Fruit fly (Drosophila melanogaster) whole organism, embryonic: ENCODE measurements around the gene CG34001.
A peak's percentile ranks its signal among the peaks of the same experiment; 100 is the strongest.

Source experiments
- Blimp-1 ChIP-seq: fragments of 200-800 bp; sonication (Bioruptor generic); optimal IDR thresholded peaks from 3 replicates; lab custom pipeline; 2018; ENCODE audit warnings: missing biosample characterization, missing genetic modification characterization, mild to moderate bottlenecking, moderate library complexity, missing genetic modification reagents
- CG10274 ChIP-seq: fragments of 200-800 bp; sonication (Bioruptor generic); optimal IDR thresholded peaks from 3 replicates; lab custom pipeline; 2017; ENCODE audit warnings: missing biosample characterization, mild to moderate bottlenecking, missing genetic modification characterization
- CG10462 ChIP-seq: fragments of 200-800 bp; sonication (Bioruptor generic); optimal IDR thresholded peaks from 2 replicates; lab custom pipeline; 2016; ENCODE audit warnings: missing biosample characterization, missing genetic modification characterization
- CG11247 ChIP-seq: fragments of 200-800 bp; sonication (Bioruptor generic); IDR thresholded peaks from 2 replicates; pipeline ENCODE4 v1.3.6; 2022; ENCODE audit warnings: missing biosample characterization, missing genetic modification characterization
- CG12236 ChIP-seq: fragments of 200-800 bp; sonication (Bioruptor generic); optimal IDR thresholded peaks from 2 replicates; lab custom pipeline; 2016; ENCODE audit warnings: missing biosample characterization, missing genetic modification characterization
- CG15514 ChIP-seq: fragments of 200-800 bp; sonication (Bioruptor generic); optimal IDR thresholded peaks from 3 replicates; lab custom pipeline; 2017; ENCODE audit warnings: missing biosample characterization, missing genetic modification characterization, mild to moderate bottlenecking, moderate library complexity, missing genetic modification reagents
- CG16813 ChIP-seq: fragments of 200-800 bp; sonication (Bioruptor generic); IDR thresholded peaks from 3 replicates; pipeline ENCODE4 v1.3.6; 2022; ENCODE audit warnings: missing biosample characterization, missing genetic modification characterization; ENCODE audit not compliant: partially characterized antibody
- CG17328 ChIP-seq: fragments of 200-800 bp; sonication (Bioruptor generic); IDR thresholded peaks from 2 replicates; pipeline ENCODE4 v1.3.6; 2022; ENCODE audit warnings: missing biosample characterization, missing genetic modification characterization
- CG18476 ChIP-seq: fragments of 200-800 bp; sonication (Bioruptor generic); optimal IDR thresholded peaks from 2 replicates; lab custom pipeline; 2016; ENCODE audit warnings: missing biosample characterization, mild to moderate bottlenecking, missing genetic modification characterization
- CG18764 ChIP-seq: fragments of 200-800 bp; sonication (Bioruptor generic); optimal IDR thresholded peaks from 3 replicates; lab custom pipeline; 2016; ENCODE audit warnings: missing biosample characterization, missing genetic modification characterization
- CG30403 ChIP-seq: fragments of 200-800 bp; sonication (Bioruptor generic); optimal IDR thresholded peaks from 3 replicates; lab custom pipeline; 2016; ENCODE audit warnings: missing biosample characterization, missing genetic modification characterization
- CG30431 ChIP-seq: fragments of 200-800 bp; sonication (Bioruptor generic); optimal IDR thresholded peaks from 2 replicates; lab custom pipeline; 2017; ENCODE audit warnings: missing biosample characterization, missing genetic modification characterization
- CG31224 ChIP-seq: fragments of 200-800 bp; sonication (Bioruptor generic); IDR thresholded peaks from 2 replicates; pipeline ENCODE4 v1.3.6; 2022; ENCODE audit warnings: missing biosample characterization, missing genetic modification characterization
- CG31365 ChIP-seq: fragments of 200-800 bp; sonication (Bioruptor generic); optimal IDR thresholded peaks from 2 replicates; lab custom pipeline; 2018; ENCODE audit warnings: missing biosample characterization, mild to moderate bottlenecking, missing genetic modification characterization
- CG33213 ChIP-seq: fragments of 200-800 bp; sonication (Bioruptor generic); optimal IDR thresholded peaks from 3 replicates; lab custom pipeline; 2016; ENCODE audit warnings: missing biosample characterization, missing genetic modification characterization
- CG4730 ChIP-seq: fragments of 200-800 bp; sonication (Bioruptor generic); IDR thresholded peaks from 2 replicates; pipeline ENCODE4 v1.3.6; 2022; ENCODE audit warnings: missing biosample characterization, missing genetic modification characterization
- CG4854 ChIP-seq: fragments of 200-800 bp; sonication (Bioruptor generic); optimal IDR thresholded peaks from 2 replicates; lab custom pipeline; 2016; ENCODE audit warnings: missing biosample characterization, missing genetic modification characterization, inconsistent platforms
- CG7372 ChIP-seq: fragments of 200-800 bp; sonication (Bioruptor generic); IDR thresholded peaks from 2 replicates; pipeline ENCODE4 v1.3.6; 2022; ENCODE audit warnings: missing biosample characterization, missing genetic modification characterization
- CG8388 ChIP-seq: fragments of 200-800 bp; sonication (Bioruptor generic); optimal IDR thresholded peaks from 2 replicates; lab custom pipeline; 2019; ENCODE audit warnings: missing biosample characterization, mild to moderate bottlenecking, missing genetic modification characterization, moderate library complexity
- CG9437 ChIP-seq: fragments of 200-800 bp; sonication (Bioruptor generic); optimal IDR thresholded peaks from 2 replicates; lab custom pipeline; 2018; ENCODE audit warnings: missing biosample characterization, mild to moderate bottlenecking, missing genetic modification characterization
- D19B ChIP-seq: fragments of 200-800 bp; sonication (Bioruptor generic); optimal IDR thresholded peaks from 2 replicates; lab custom pipeline; 2017; ENCODE audit warnings: missing biosample characterization, mild to moderate bottlenecking, missing genetic modification characterization
- Dad ChIP-seq: fragments of 200-800 bp; sonication (Bioruptor generic); optimal IDR thresholded peaks from 3 replicates; lab custom pipeline; 2016; ENCODE audit warnings: missing biosample characterization, missing genetic modification characterization
- Hmx ChIP-seq: fragments of 200-800 bp; sonication (Bioruptor generic); optimal IDR thresholded peaks from 2 replicates; lab custom pipeline; 2016; ENCODE audit warnings: missing biosample characterization, missing genetic modification characterization
- Hr51 ChIP-seq, 2 experiments: fragments of 200-800 bp; sonication (Bioruptor generic); optimal IDR thresholded peaks; 2 replicates in 1 of 2; 3 replicates in 1 of 2; lab custom pipeline; 2016 to 2018; ENCODE audit warnings: missing biosample characterization in 2 of 2, missing genetic modification characterization in 2 of 2, mild to moderate bottlenecking in 1 of 2, moderate library complexity in 1 of 2
- Meics ChIP-seq: fragments of 200-800 bp; sonication (Bioruptor generic); optimal IDR thresholded peaks from 2 replicates; lab custom pipeline; 2017; ENCODE audit warnings: missing biosample characterization, mild to moderate bottlenecking, missing genetic modification characterization
- NFAT ChIP-seq: fragments of 200-800 bp; sonication (Bioruptor generic); IDR thresholded peaks from 2 replicates; pipeline ENCODE4 v1.3.6; 2022; ENCODE audit warnings: missing biosample characterization, missing genetic modification characterization
- Nf-YC ChIP-seq: fragments of 200-800 bp; optimal IDR thresholded peaks from 3 replicates; lab custom pipeline; 2019; ENCODE audit warnings: missing biosample characterization, mild to moderate bottlenecking, missing genetic modification characterization, moderate library complexity
- Ptx1 ChIP-seq: fragments of 200-800 bp; sonication (Bioruptor generic); IDR thresholded peaks from 2 replicates; pipeline ENCODE4 v1.3.6; 2022; ENCODE audit warnings: missing biosample characterization, missing genetic modification characterization
- Scr ChIP-seq: fragments of 200-800 bp; sonication (Bioruptor generic); IDR thresholded peaks from 2 replicates; pipeline ENCODE4 v1.3.6; 2022; ENCODE audit warnings: missing biosample characterization, missing genetic modification characterization; ENCODE audit not compliant: partially characterized antibody
- Sox100B ChIP-seq: fragments of 200-800 bp; sonication (Bioruptor generic); optimal IDR thresholded peaks from 3 replicates; lab custom pipeline; 2018; ENCODE audit warnings: missing biosample characterization, mild to moderate bottlenecking, missing genetic modification characterization
- ap ChIP-seq: fragments of 200-800 bp; sonication (Bioruptor generic); IDR thresholded peaks from 2 replicates; pipeline ENCODE4 v1.3.6; 2022; ENCODE audit warnings: missing biosample characterization, missing genetic modification characterization
- chm ChIP-seq: fragments of 200-800 bp; sonication (Bioruptor generic); IDR thresholded peaks from 2 replicates; pipeline ENCODE4 v1.3.6; 2022; ENCODE audit warnings: missing biosample characterization, missing genetic modification characterization
- dan ChIP-seq: fragments of 200-800 bp; sonication (Bioruptor generic); IDR thresholded peaks from 2 replicates; pipeline ENCODE4 v1.3.6; 2022; ENCODE audit warnings: missing biosample characterization, missing genetic modification characterization
- dmrt99B ChIP-seq: fragments of 200-800 bp; sonication (Bioruptor generic); optimal IDR thresholded peaks from 2 replicates; lab custom pipeline; 2018; ENCODE audit warnings: missing biosample characterization, mild to moderate bottlenecking, missing genetic modification characterization, moderate library complexity
- esg ChIP-seq: fragments of 200-800 bp; sonication (Bioruptor generic); conservative IDR thresholded peaks from 2 replicates; pipeline ENCODE4 v1.3.6; 2022; ENCODE audit warnings: missing biosample characterization, missing genetic modification characterization
- fu2 ChIP-seq: fragments of 200-800 bp; sonication (Bioruptor generic); optimal IDR thresholded peaks from 2 replicates; lab custom pipeline; 2016; ENCODE audit warnings: missing biosample characterization, missing genetic modification characterization
- gcm ChIP-seq: fragments of 200-800 bp; sonication (Bioruptor generic); optimal IDR thresholded peaks from 2 replicates; lab custom pipeline; 2019; ENCODE audit warnings: missing biosample characterization, mild to moderate bottlenecking, missing genetic modification characterization, moderate library complexity
- hbn ChIP-seq: fragments of 200-800 bp; sonication (Bioruptor generic); IDR thresholded peaks from 2 replicates; pipeline ENCODE4 v1.3.6; 2022; ENCODE audit warnings: missing biosample characterization, missing genetic modification characterization; ENCODE audit not compliant: partially characterized antibody
- hkb ChIP-seq, 2 experiments: fragments of 200-800 bp in 1 of 2; fragments of >200 bp in 1 of 2; sonication (Bioruptor generic) in 1 of 2; IDR thresholded peaks in 1 of 2; optimal IDR thresholded peaks in 1 of 2; 2 replicates each; pipeline versions ENCODE4 v1.3.6 to Lab custom; 2017 to 2022; ENCODE audit warnings: missing biosample characterization in 1 of 2, missing genetic modification characterization in 1 of 2
- jing ChIP-seq: fragments of 200-800 bp; sonication (Bioruptor generic); optimal IDR thresholded peaks from 2 replicates; lab custom pipeline; 2018; ENCODE audit warnings: missing biosample characterization, mild to moderate bottlenecking, missing genetic modification characterization
- nmo ChIP-seq: fragments of 200-800 bp; sonication (Bioruptor generic); optimal IDR thresholded peaks from 2 replicates; lab custom pipeline; 2018; ENCODE audit warnings: missing biosample characterization, mild to moderate bottlenecking, missing genetic modification characterization, moderate library complexity
- nom ChIP-seq: fragments of 200-800 bp; sonication (Bioruptor generic); optimal IDR thresholded peaks from 2 replicates; lab custom pipeline; 2017; ENCODE audit warnings: missing biosample characterization, missing genetic modification characterization, mild to moderate bottlenecking, moderate library complexity, missing genetic modification reagents
- psq ChIP-seq: fragments of 200-800 bp; sonication (Bioruptor generic); optimal IDR thresholded peaks from 2 replicates; lab custom pipeline; 2017; ENCODE audit warnings: missing biosample characterization, missing genetic modification characterization
- salm ChIP-seq: fragments of 200-800 bp; sonication (Bioruptor generic); optimal IDR thresholded peaks from 2 replicates; lab custom pipeline; 2018; ENCODE audit warnings: missing biosample characterization, mild to moderate bottlenecking, missing genetic modification characterization
- sim ChIP-seq: fragments of 200-800 bp; sonication (Bioruptor generic); IDR thresholded peaks from 2 replicates; pipeline ENCODE4 v1.3.6; 2022; ENCODE audit warnings: missing biosample characterization, missing genetic modification characterization
- slbo ChIP-seq: fragments of 200-800 bp; sonication (Bioruptor generic); IDR thresholded peaks from 2 replicates; pipeline ENCODE4 v1.3.6; 2022; ENCODE audit warnings: missing biosample characterization, missing genetic modification characterization
- so ChIP-seq: fragments of 200-800 bp; sonication (Bioruptor generic); IDR thresholded peaks from 3 replicates; pipeline ENCODE4 v1.3.6; 2022; ENCODE audit warnings: missing biosample characterization, missing genetic modification characterization
- unc-4 ChIP-seq: fragments of 200-800 bp; sonication (Bioruptor generic); IDR thresholded peaks from 2 replicates; pipeline ENCODE4 v1.3.6; 2022; ENCODE audit warnings: missing biosample characterization, missing genetic modification characterization; ENCODE audit not compliant: partially characterized antibody
- vfl ChIP-seq: fragments of 200-800 bp; sonication (Bioruptor generic); optimal IDR thresholded peaks from 2 replicates; lab custom pipeline; 2016; ENCODE audit warnings: missing biosample characterization, missing genetic modification characterization
- z ChIP-seq: fragments of 200-800 bp; sonication (Bioruptor generic); IDR thresholded peaks from 3 replicates; pipeline ENCODE4 v1.3.6; 2022; ENCODE audit warnings: missing biosample characterization, missing genetic modification characterization
- zfh1 ChIP-seq: fragments of 200-800 bp; sonication (Bioruptor generic); IDR thresholded peaks from 3 replicates; pipeline ENCODE4 v1.3.6; 2022; ENCODE audit warnings: missing biosample characterization, missing genetic modification characterization

CG34001 gene

DNA sequence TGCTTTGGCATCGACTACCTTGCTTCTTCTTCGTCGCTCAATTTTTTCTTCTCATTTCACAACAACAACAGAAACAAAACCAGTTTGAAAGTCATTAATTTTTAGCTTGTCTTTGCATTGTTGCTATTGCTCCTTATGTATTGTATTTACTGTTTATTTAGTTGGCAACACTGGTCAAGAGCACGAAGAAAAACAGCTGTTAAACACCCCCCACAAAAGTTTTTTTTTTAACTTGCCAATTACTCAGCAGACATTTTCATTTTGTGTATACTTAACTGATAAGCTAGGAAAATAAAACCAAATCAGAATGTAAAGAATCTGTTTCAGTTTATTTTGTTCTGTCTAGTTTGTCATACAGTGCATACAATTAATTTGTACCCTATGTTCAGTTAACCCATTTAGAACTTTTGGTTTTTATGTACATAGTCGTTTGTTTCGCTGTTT lies 48.9 kb downstream of the CG34001 start (continued):
- TF ChIP-seq Blimp-1 (GFP tag; lab: Kevin White, UChicago) (peak; percentile 38), CG31365 (no peak), CG33213 (no peak), CG18476 (no peak), nom (GFP tag; lab: Kevin White, UChicago) (no peak), so (GFP tag; lab: Robert Waterston, UW) (no peak), Dad (GFP tag; lab: Kevin White, UChicago) (no peak), sim (GFP tag; lab: Robert Waterston, UW) (no peak), CG10274 (GFP tag; lab: Kevin White, UChicago) (peak; percentile 19), dmrt99B (tag; lab: Kevin White, UChicago) (no peak), esg (GFP tag; lab: Robert Waterston, UW) (no peak), CG9437 (GFP tag; lab: Kevin White, UChicago) (no peak), Hmx (GFP tag; lab: Kevin White, UChicago) (no peak), dan (GFP tag; lab: Robert Waterston, UW) (no peak), hkb (optimal IDR thresholded peaks at IDR 0.05; lab: Kevin White, UChicago) (no peak), hkb (GFP tag; IDR thresholded peaks at IDR 0.05; lab: Robert Waterston, UW) (no peak), vfl (GFP tag; lab: Kevin White, UChicago) (no peak), fu2 (GFP tag; lab: Kevin White, UChicago) (no peak), CG4854 (no peak), CG10462 (no peak), NFAT (GFP tag; lab: Robert Waterston, UW) (no peak), jing (GFP tag; lab: Kevin White, UChicago) (no peak), gcm (GFP tag; lab: Kevin White, UChicago) (no peak), Meics (GFP tag; lab: Kevin White, UChicago) (peak; percentile 8), CG30403 (peak; percentile 8), hbn (no peak), chm (no peak; the same call in 1 of the 2 replicates), Ptx1 (GFP tag; lab: Robert Waterston, UW) (0 out of 2 replicates have a peak, but pooled peaks have one; percentile 24), z (GFP tag; lab: Robert Waterston, UW) (no peak), CG16813 (GFP tag; lab: Robert Waterston, UW) (no peak), Scr (GFP tag; lab: Robert Waterston, UW) (no peak), psq (no peak), Nf-YC (tag; lab: Kevin White, UChicago) (no peak), CG15514 (GFP tag; lab: Kevin White, UChicago) (peak; percentile 6), nmo (no peak), unc-4 (no peak), salm (tag; lab: Kevin White, UChicago) (peak; percentile 21), CG8388 (GFP tag; lab: Kevin White, UChicago) (peak; percentile 62), CG4730 (no peak), CG31224 (GFP tag; lab: Robert Waterston, UW) (no peak), CG12236 (GFP tag; lab: Kevin White, UChicago) (no peak), D19B (GFP tag; lab: Kevin White, UChicago) (no peak), ap (no peak), CG30431 (GFP tag; lab: Kevin White, UChicago) (no peak), zfh1 (no peak), Sox100B (GFP tag; lab: Kevin White, UChicago) (peak; percentile 30), CG18764 (GFP tag; lab: Kevin White, UChicago) (no peak), CG17328 (GFP tag; lab: Robert Waterston, UW) (no peak), CG7372 (GFP tag; lab: Robert Waterston, UW) (no peak), Hr51 (GFP tag; optimal IDR thresholded peaks at IDR 0.05; lab: Kevin White, UChicago) (peak in 1 of 2 experiments; percentile 31), CG11247 (GFP tag; lab: Robert Waterston, UW) (no peak), slbo (GFP tag; lab: Robert Waterston, UW) (0 out of 2 replicates have a peak, but pooled peaks have one; percentile 12)
